Worm (Caenorhabditis elegans) whole organism, L4 larva: ENCODE measurements around the gene Y39B6A.33.
"Not testable (repeated sequence)": the region's sequence is repeated elsewhere in the genome, so short reads cannot be mapped to it uniquely, and the experiment has no call there.

Experiments
- F37D6.2 ChIP-seq: sonication (generic microtip); optimal IDR thresholded peaks from 2 replicates; lab custom pipeline; 2016; ENCODE audit warnings: mild to moderate bottlenecking, missing genetic modification characterization, missing compliant biosample characterization
- ama-1 ChIP-seq: fragments of 150-350 bp; optimal IDR thresholded peaks from 2 replicates; lab custom pipeline; 2014; ENCODE audit warnings: inconsistent platforms, mixed read lengths
- ceh-28 ChIP-seq: fragments of 150-350 bp; optimal IDR thresholded peaks from 2 replicates; lab custom pipeline; 2014; ENCODE audit warnings: missing biosample characterization, missing genetic modification reagents, missing genetic modification characterization
- dmd-6 ChIP-seq: fragments of 200-800 bp; sonication (Bioruptor generic); IDR thresholded peaks from 2 replicates; pipeline ENCODE4 v1.3.6; 2022; ENCODE audit warnings: missing genetic modification reagents, missing genetic modification characterization, missing compliant biosample characterization
- dmd-8 ChIP-seq: fragments of 200-800 bp; sonication (Bioruptor generic); IDR thresholded peaks from 2 replicates; pipeline ENCODE4 v1.3.6; 2022; ENCODE audit warnings: missing genetic modification characterization, missing compliant biosample characterization
- dve-1 ChIP-seq: sonication (generic microtip); optimal IDR thresholded peaks from 2 replicates; lab custom pipeline; 2017; ENCODE audit warnings: antibody characterized with exemption, mild to moderate bottlenecking, missing genetic modification characterization, missing compliant biosample characterization; ENCODE audit not compliant: insufficient read depth
- hlh-30 ChIP-seq: sonication (generic microtip); optimal IDR thresholded peaks from 2 replicates; lab custom pipeline; 2017; ENCODE audit warnings: antibody characterized with exemption, mild to moderate bottlenecking, missing genetic modification characterization, missing compliant biosample characterization; ENCODE audit not compliant: insufficient read depth
- jun-1 ChIP-seq: fragments of 150-350 bp; optimal IDR thresholded peaks from 2 replicates; lab custom pipeline; 2014; ENCODE audit warnings: missing biosample characterization, missing genetic modification reagents, missing genetic modification characterization
- lin-1 ChIP-seq: fragments of 200-800 bp; sonication (Bioruptor generic); IDR thresholded peaks from 2 replicates; pipeline ENCODE4 v1.3.6; 2022; ENCODE audit warnings: missing genetic modification reagents, missing genetic modification characterization, missing compliant biosample characterization
- lin-15B ChIP-seq: fragments of 150-350 bp; sonication (generic microtip); optimal IDR thresholded peaks from 3 replicates; lab custom pipeline; 2014; ENCODE audit warnings: missing biosample characterization, missing genetic modification characterization
- unc-62 ChIP-seq, 3 experiments: fragments of 150-350 bp in 1 of 3; sonication (generic microtip); optimal IDR thresholded peaks in 2 of 3; peaks in 1 of 3; 1 replicate in 1 of 3; 2 replicates in 2 of 3; lab custom pipeline; 2014 to 2017; ENCODE audit warnings: missing biosample characterization in 3 of 3, missing genetic modification characterization in 3 of 3, missing genetic modification reagents in 3 of 3, missing genotype in 1 of 3
- zag-1 ChIP-seq: fragments of 150-350 bp; optimal IDR thresholded peaks from 2 replicates; lab custom pipeline; 2014; ENCODE audit warnings: missing biosample characterization, missing genetic modification characterization
- ztf-11 ChIP-seq: fragments of 150-350 bp; optimal IDR thresholded peaks from 2 replicates; lab custom pipeline; 2014; ENCODE audit warnings: missing biosample characterization, missing genetic modification characterization

DNA sequence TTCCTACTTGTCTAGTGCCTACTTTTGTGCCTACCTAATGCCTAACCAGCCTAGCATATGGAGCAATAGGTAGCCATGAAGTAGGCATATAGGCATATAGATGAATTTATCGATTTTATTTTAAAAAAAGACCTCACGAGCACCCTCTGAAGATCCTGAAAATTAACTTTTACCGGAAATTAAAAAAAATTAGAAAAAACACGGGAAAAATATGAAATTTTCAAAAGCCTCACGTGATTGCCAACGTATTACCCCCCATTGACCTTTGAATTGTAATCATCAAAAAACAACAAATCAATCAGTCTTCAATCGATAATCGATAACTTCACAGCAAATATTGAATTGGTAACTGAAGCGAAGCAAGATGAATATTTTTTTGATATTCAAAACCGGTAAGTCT lies 12.5 kb downstream of the Y39B6A.33 start, which contains the start of gene Y39B6A.30:
- not testable (repeated sequence) for TF ChIP-seq dve-1 (tag; lab: Kevin White, UChicago); ztf-11 (tag; lab: Kevin White, UChicago); F37D6.2 (tag; lab: Kevin White, UChicago); hlh-30 (tag; lab: Kevin White, UChicago); zag-1 (tag; lab: Kevin White, UChicago); jun-1 (tag; lab: Kevin White, UChicago); dmd-6 (GFP tag; lab: Robert Waterston, UW); dmd-8 (GFP tag; lab: Robert Waterston, UW); lin-1; ama-1 (lab: Kevin White, UChicago); lin-15B (tag; lab: Kevin White, UChicago); unc-62 (GFP tag; optimal IDR thresholded peaks at IDR 0.05 in 1 of 2; lab: Kevin White, UChicago); unc-62 (tag; optimal IDR thresholded peaks at IDR 0.05; lab: Kevin White, UChicago); ceh-28
